Comparison of ENCODE assay signal across 2 fruit fly cellular contexts in genomic region chr3R:28987596-28988378, dm6.
TF ChIP-seq lines count a peak whose summit lies in the region.

No protein-coding gene starts in this region.

TF ChIP-seq in whole organism, embryonic, 481 proteins besides CTCF, POLR2A, EP300 and RAD21 (continued from another document):
- TF ChIP-seq CG14050 (GFP tag; IDR thresholded peaks at IDR 0.05; lab: Robert Waterston, UW) (no peak), lab (GFP tag; optimal IDR thresholded peaks at IDR 0.05; lab: Kevin White, UChicago) (peak; percentile 7), CG11504 (tag; optimal IDR thresholded peaks at IDR 0.05; lab: Kevin White, UChicago) (peak; percentile 0), gsb (GFP tag; IDR thresholded peaks at IDR 0.05; lab: Robert Waterston, UW) (no peak), CG30403 (GFP tag; optimal IDR thresholded peaks at IDR 0.05; lab: Kevin White, UChicago) (no peak), Lhr (GFP tag; optimal IDR thresholded peaks at IDR 0.05; lab: Kevin White, UChicago) (no peak)

TF ChIP-seq in whole organism, prepupa, 60 proteins besides CTCF, POLR2A, EP300 and RAD21 (continued from another document):
- TF ChIP-seq CG11762 (GFP tag; optimal IDR thresholded peaks at IDR 0.05; lab: Kevin White, UChicago; ENCODE audit: insufficient read depth) = no peak
- no peak for TF ChIP-seq fd85E (GFP tag; optimal IDR thresholded peaks at IDR 0.05; lab: Kevin White, UChicago)
- TF ChIP-seq CG32006 (GFP tag; optimal IDR thresholded peaks at IDR 0.05; lab: Kevin White, UChicago) = peak; percentile 53
- peak; percentile 4 for TF ChIP-seq CG16779 (tag; optimal IDR thresholded peaks at IDR 0.05; lab: Kevin White, UChicago)
- peak in 1 of 2 experiments; percentile 29 for TF ChIP-seq ss (GFP tag; optimal IDR thresholded peaks at IDR 0.05; lab: Kevin White, UChicago)
- peak; percentile 36 for TF ChIP-seq acj6 (GFP tag; optimal IDR thresholded peaks at IDR 0.05; lab: Kevin White, UChicago)
- TF ChIP-seq svp (GFP tag; lab: Kevin White, UChicago) = peak; percentile 72
- peak; percentile 38 for TF ChIP-seq spab (GFP tag; optimal IDR thresholded peaks at IDR 0.05; lab: Kevin White, UChicago)
- TF ChIP-seq Sox15 (GFP tag; optimal IDR thresholded peaks at IDR 0.05; lab: Kevin White, UChicago) = no peak
- no peak for TF ChIP-seq CG9139 (GFP tag; optimal IDR thresholded peaks at IDR 0.05; lab: Kevin White, UChicago)
- TF ChIP-seq topi (GFP tag; optimal IDR thresholded peaks at IDR 0.05; lab: Kevin White, UChicago) = no peak
- TF ChIP-seq fd59A (GFP tag; optimal IDR thresholded peaks at IDR 0.05; lab: Kevin White, UChicago) = peak; percentile 25
- TF ChIP-seq dsx (GFP tag; optimal IDR thresholded peaks at IDR 0.05; lab: Kevin White, UChicago; ENCODE audit: poor library complexity, severe bottlenecking) = peak; percentile 26
- TF ChIP-seq OdsH (GFP tag; optimal IDR thresholded peaks at IDR 0.05; lab: Kevin White, UChicago) = peak; percentile 4
- TF ChIP-seq CG15336 (GFP tag; IDR thresholded peaks at IDR 0.05; lab: Robert Waterston, UW) = peak; percentile 31
- peak; percentile 41 for TF ChIP-seq CG6808 (GFP tag; optimal IDR thresholded peaks at IDR 0.05; lab: Kevin White, UChicago)
